Fruit fly (Drosophila melanogaster) whole organism, pupa: ENCODE measurements around the gene CG14346.

Experiments
- CG10348 ChIP-seq: fragments of 200-800 bp; sonication (Bioruptor generic); IDR thresholded peaks from 2 replicates; pipeline ENCODE4 v1.3.6; 2022; ENCODE audit warnings: missing biosample characterization, missing genetic modification characterization
- CG12605 ChIP-seq: fragments of 200-800 bp; sonication (Bioruptor generic); IDR thresholded peaks from 2 replicates; pipeline ENCODE4 v1.3.6; 2022; ENCODE audit warnings: missing biosample characterization, missing genetic modification characterization
- CG13204 ChIP-seq: fragments of 200-800 bp; sonication (Bioruptor generic); optimal IDR thresholded peaks from 2 replicates; lab custom pipeline; 2018; ENCODE audit warnings: missing biosample characterization, mild to moderate bottlenecking, missing genetic modification characterization, moderate library complexity
- CG14655 ChIP-seq: fragments of 200-800 bp; sonication (Bioruptor generic); optimal IDR thresholded peaks from 3 replicates; lab custom pipeline; 2017; ENCODE audit warnings: mild to moderate bottlenecking, missing biosample characterization, missing genetic modification reagents, missing genetic modification characterization
- CG15710 ChIP-seq: fragments of 200-800 bp; sonication (Bioruptor generic); optimal IDR thresholded peaks from 2 replicates; lab custom pipeline; 2018; ENCODE audit warnings: missing biosample characterization, mild to moderate bottlenecking, missing genetic modification characterization, moderate library complexity
- CG17806 ChIP-seq: fragments of 200-800 bp; sonication (Bioruptor generic); optimal IDR thresholded peaks from 2 replicates; lab custom pipeline; 2018; ENCODE audit warnings: missing biosample characterization, mild to moderate bottlenecking, missing genetic modification characterization, moderate library complexity
- CG32121 ChIP-seq: fragments of 200-800 bp; sonication (Bioruptor generic); IDR thresholded peaks from 2 replicates; pipeline ENCODE4 v1.3.6; 2022; ENCODE audit warnings: missing biosample characterization, missing genetic modification characterization
- CG4496 ChIP-seq: fragments of 200-800 bp; sonication (Bioruptor generic); IDR thresholded peaks from 3 replicates; pipeline ENCODE4 v1.3.6; 2022; ENCODE audit warnings: missing biosample characterization, missing genetic modification characterization
- CG8159 ChIP-seq: fragments of 200-800 bp; sonication (Bioruptor generic); optimal IDR thresholded peaks from 3 replicates; lab custom pipeline; 2018; ENCODE audit warnings: missing biosample characterization, mild to moderate bottlenecking, missing genetic modification characterization, moderate library complexity
- CG8301 ChIP-seq: fragments of 200-800 bp; sonication (Bioruptor generic); optimal IDR thresholded peaks from 2 replicates; lab custom pipeline; 2018; ENCODE audit warnings: missing biosample characterization, mild to moderate bottlenecking, missing genetic modification characterization
- CG9948 ChIP-seq: fragments of 200-800 bp; sonication (Bioruptor generic); optimal IDR thresholded peaks from 2 replicates; lab custom pipeline; 2018; ENCODE audit warnings: missing biosample characterization, mild to moderate bottlenecking, missing genetic modification characterization, moderate library complexity
- D1 ChIP-seq: fragments of 200-800 bp; sonication (Bioruptor generic); optimal IDR thresholded peaks from 2 replicates; lab custom pipeline; 2018; ENCODE audit warnings: missing biosample characterization, mild to moderate bottlenecking, missing genetic modification characterization, moderate library complexity
- EcR ChIP-seq: fragments of 200-800 bp; sonication (Bioruptor generic); optimal IDR thresholded peaks from 3 replicates; lab custom pipeline; 2019; ENCODE audit warnings: missing biosample characterization, missing genetic modification characterization, mild to moderate bottlenecking, moderate library complexity, missing genetic modification reagents
- Ets98B ChIP-seq: fragments of 200-800 bp; sonication (Bioruptor generic); IDR thresholded peaks from 2 replicates; pipeline ENCODE4 v1.3.6; 2022; ENCODE audit warnings: missing biosample characterization, missing genetic modification characterization
- Pif1A ChIP-seq: fragments of 200-800 bp; sonication (Bioruptor generic); optimal IDR thresholded peaks from 3 replicates; lab custom pipeline; 2016; ENCODE audit warnings: missing biosample characterization, missing genetic modification characterization
- Pif1B ChIP-seq: fragments of 200-800 bp; sonication (Bioruptor generic); optimal IDR thresholded peaks from 3 replicates; lab custom pipeline; 2016; ENCODE audit warnings: missing biosample characterization, missing genetic modification characterization
- Snoo ChIP-seq: fragments of 200-800 bp; sonication (Bioruptor generic); optimal IDR thresholded peaks from 3 replicates; lab custom pipeline; 2017; ENCODE audit warnings: missing biosample characterization, mild to moderate bottlenecking, missing genetic modification characterization, inconsistent platforms
- fd96Ca ChIP-seq: fragments of 200-800 bp; sonication (Bioruptor generic); IDR thresholded peaks from 3 replicates; pipeline ENCODE4 v1.3.6; 2022; ENCODE audit warnings: missing biosample characterization, missing genetic modification characterization
- gl ChIP-seq: fragments of 200-800 bp; sonication (Bioruptor generic); optimal IDR thresholded peaks from 2 replicates; lab custom pipeline; 2018; ENCODE audit warnings: missing biosample characterization, mild to moderate bottlenecking, missing genetic modification characterization
- rn ChIP-seq: fragments of 200-800 bp; sonication (Bioruptor generic); IDR thresholded peaks from 2 replicates; pipeline ENCODE4 v1.3.6; 2022; ENCODE audit warnings: missing biosample characterization, missing genetic modification characterization

The CG14346 gene

dm6 chr2L:1367696-1368095 lies at the start of gene CG14346:
CG14346 (plus strand) TSS chr2L:1367996.
- TF ChIP-seq CG14655 (no peak), CG32121 (GFP tag; lab: Robert Waterston, UW) (no peak), CG8301 (tag; lab: Kevin White, UChicago) (no peak), CG12605 (GFP tag; lab: Robert Waterston, UW) (no peak), fd96Ca (GFP tag; lab: Robert Waterston, UW) (no peak), gl (tag; lab: Kevin White, UChicago) (no peak), CG17806 (tag; lab: Kevin White, UChicago) (no peak), D1 (tag; lab: Kevin White, UChicago) (no peak), EcR (GFP tag; lab: Kevin White, UChicago) (no peak), CG10348 (GFP tag; lab: Robert Waterston, UW) (no peak), Snoo (tag; lab: Kevin White, UChicago) (no peak), CG9948 (tag; lab: Kevin White, UChicago) (no peak), Ets98B (no peak), CG4496 (GFP tag; lab: Robert Waterston, UW) (no peak)

- TF ChIP-seq CG15710 (tag; lab: Kevin White, UChicago) (no peak), CG32121 (GFP tag; lab: Robert Waterston, UW) (no peak)
Observed at dm6 chr2L:1328861-1329260, 38.9 kb upstream of the CG14346 start, which contains the start of gene a5. a5 (plus strand) TSS chr2L:1329161.

dm6 chr2L:1333828-1334227 lies 34.0 kb upstream of the CG14346 start, which contains the start of gene CG5440:
CG5440 (plus strand) TSS chr2L:1334128.
- TF ChIP-seq CG12605 (GFP tag; lab: Robert Waterston, UW) (no peak), CG13204 (GFP tag; lab: Kevin White, UChicago) (no peak), Pif1A (GFP tag; lab: Kevin White, UChicago) (no peak), rn (GFP tag; lab: Robert Waterston, UW) (no peak), CG10348 (GFP tag; lab: Robert Waterston, UW) (no peak), CG9948 (tag; lab: Kevin White, UChicago) (no peak), CG8159 (tag; lab: Kevin White, UChicago) (no peak), CG14655 (no peak), CG17806 (tag; lab: Kevin White, UChicago) (no peak), fd96Ca (GFP tag; lab: Robert Waterston, UW) (no peak), CG4496 (GFP tag; lab: Robert Waterston, UW) (no peak), EcR (GFP tag; lab: Kevin White, UChicago) (no peak), D1 (tag; lab: Kevin White, UChicago) (no peak), Snoo (tag; lab: Kevin White, UChicago) (no peak), gl (tag; lab: Kevin White, UChicago) (no peak), Ets98B (no peak)

dm6 chr2L:1341995-1342394 lies 25.8 kb upstream of the CG14346 start, which contains the start of gene CG33923:
CG33923 (minus strand) TSS chr2L:1342095.
- no peak for TF ChIP-seq Pif1A (GFP tag; lab: Kevin White, UChicago)
- TF ChIP-seq CG8301 (tag; lab: Kevin White, UChicago): no peak
- TF ChIP-seq, all 21 proteins: peak for 0

- no peak for TF ChIP-seq rn (GFP tag; lab: Robert Waterston, UW)
Observed at dm6 chr2L:1344071-1344470, 23.7 kb upstream of the CG14346 start, which contains the start of the genes CG33922 and Cdlc2. CG33922 (minus strand) TSS chr2L:1344171. Cdlc2 (plus strand) TSS chr2L:1344400.

dm6 chr2L:1346034-1346433 lies 21.8 kb upstream of the CG14346 start:
- TF ChIP-seq CG32121 (GFP tag; lab: Robert Waterston, UW): no peak
- no peak for TF ChIP-seq fd96Ca (GFP tag; lab: Robert Waterston, UW)
- TF ChIP-seq Pif1B (GFP tag; lab: Kevin White, UChicago): no peak
- TF ChIP-seq CG15710 (tag; lab: Kevin White, UChicago): no peak
- no peak for TF ChIP-seq CG17806 (tag; lab: Kevin White, UChicago)
- no peak for TF ChIP-seq CG13204 (GFP tag; lab: Kevin White, UChicago)
- no peak for TF ChIP-seq CG12605 (GFP tag; lab: Robert Waterston, UW)
- no peak for TF ChIP-seq CG10348 (GFP tag; lab: Robert Waterston, UW)
- TF ChIP-seq CG9948 (tag; lab: Kevin White, UChicago): no peak
- no peak for TF ChIP-seq D1 (tag; lab: Kevin White, UChicago)
- TF ChIP-seq, all 21 proteins: peak for 0

- TF ChIP-seq CG10348 (GFP tag; lab: Robert Waterston, UW) (no peak), CG8301 (tag; lab: Kevin White, UChicago) (no peak), Pif1B (GFP tag; lab: Kevin White, UChicago) (no peak), CG14655 (no peak), EcR (GFP tag; lab: Kevin White, UChicago) (no peak), D1 (tag; lab: Kevin White, UChicago) (no peak), Ets98B (no peak), CG17806 (tag; lab: Kevin White, UChicago) (no peak), Snoo (tag; lab: Kevin White, UChicago) (no peak)
Observed at dm6 chr2L:1352768-1353167, 15.0 kb upstream of the CG14346 start, which contains the start of gene CG5556. CG5556 (minus strand) TSS chr2L:1352868.
